Worm (Caenorhabditis elegans): Measurements from ENCODE around the gene Y75B8A.37.
A peak's percentile ranks its signal among the peaks of the same experiment; 100 is the strongest.

ce11 chrIII:12351301-12351700 is 36.0 kb downstream of the Y75B8A.37 start, which contains the start of the genes pph-4.1 and Y75B8A.31:
- peak; percentile 69 for TF ChIP-seq unc-42 (tag; optimal IDR thresholded peaks at IDR 0.05)
- no peak for TF ChIP-seq hlh-30 (tag; optimal IDR thresholded peaks at IDR 0.05; ENCODE audit: insufficient read depth)
- no peak for TF ChIP-seq pha-4 (tag; optimal IDR thresholded peaks at IDR 0.05)
- TF ChIP-seq elt-2 (tag; optimal IDR thresholded peaks at IDR 0.05), result peak; percentile 77
- TF ChIP-seq hlh-15 (tag; optimal IDR thresholded peaks at IDR 0.05), result no peak
- peak; percentile 54 for TF ChIP-seq pqm-1 (tag; optimal IDR thresholded peaks at IDR 0.05)
- peak; percentile 60 for TF ChIP-seq ceh-18 (tag; optimal IDR thresholded peaks at IDR 0.05)
- TF ChIP-seq ceh-45 (GFP tag; IDR thresholded peaks at IDR 0.05), result no peak
- peak; percentile 27 for TF ChIP-seq fkh-6 (tag; optimal IDR thresholded peaks at IDR 0.05)
- no peak for TF ChIP-seq sdc-2 (tag; optimal IDR thresholded peaks at IDR 0.05)
- TF ChIP-seq ceh-19 (GFP tag; optimal IDR thresholded peaks at IDR 0.05), result no peak
- TF ChIP-seq dmd-4 (tag; optimal IDR thresholded peaks at IDR 0.05; ENCODE audit: borderline replicate concordance), result no peak
- peak; percentile 67 for TF ChIP-seq nfya-1 (tag; optimal IDR thresholded peaks at IDR 0.05)

All from whole organism, late embryonic.